Fruit fly (Drosophila melanogaster): ENCODE data around the gene Rb97D.
A peak's percentile ranks its signal among the peaks of the same experiment; 100 is the strongest.

Gene Rb97D

dm6 chr3R:26915463-26915925, 40.0 kb upstream of the Rb97D start, which contains the start of gene CG46339 (continued):
- TF ChIP-seq Trl (optimal IDR thresholded peaks at IDR 0.05), result no peak
- TF ChIP-seq Trl (GFP tag; optimal IDR thresholded peaks at IDR 0.05), result peak; percentile 36
- TF ChIP-seq slbo (GFP tag; IDR thresholded peaks at IDR 0.05), result 0 out of 2 replicates have a peak, but pooled peaks have one; percentile 27
- no peak for TF ChIP-seq D19B (GFP tag; optimal IDR thresholded peaks at IDR 0.05)
- no peak for TF ChIP-seq Lpt (GFP tag; optimal IDR thresholded peaks at IDR 0.05)
- TF ChIP-seq CG10209 (GFP tag; optimal IDR thresholded peaks at IDR 0.05), result no peak
- peak; percentile 55; the same call in 1 of the 2 replicates for TF ChIP-seq NFAT (GFP tag; IDR thresholded peaks at IDR 0.05)
- TF ChIP-seq oc (tag; optimal IDR thresholded peaks at IDR 0.05), result no peak
- TF ChIP-seq CG10274 (GFP tag; optimal IDR thresholded peaks at IDR 0.05), result no peak
- peak; percentile 52 for TF ChIP-seq Max (GFP tag; optimal IDR thresholded peaks at IDR 0.05)
- peak; percentile 90 for TF ChIP-seq CG32532 (GFP tag; IDR thresholded peaks at IDR 0.05)
- peak; percentile 47 for TF ChIP-seq lilli (GFP tag; optimal IDR thresholded peaks at IDR 0.05)
- no peak for TF ChIP-seq gfzf (GFP tag; optimal IDR thresholded peaks at IDR 0.05)
- TF ChIP-seq CG33557 (GFP tag; optimal IDR thresholded peaks at IDR 0.05), result no peak
- TF ChIP-seq salm (tag; optimal IDR thresholded peaks at IDR 0.05), result no peak
- peak; percentile 56 for TF ChIP-seq Ptx1 (GFP tag; IDR thresholded peaks at IDR 0.05)
- TF ChIP-seq CG17361 (GFP tag; IDR thresholded peaks at IDR 0.05), result peak; percentile 72; the same call in 2 of the 3 replicates
- no peak for TF ChIP-seq CG9876 (GFP tag; optimal IDR thresholded peaks at IDR 0.05)
- no peak for TF ChIP-seq CG12155 (GFP tag; optimal IDR thresholded peaks at IDR 0.05)
- TF ChIP-seq Dbx (GFP tag; IDR thresholded peaks at IDR 0.05), result peak; percentile 80; the same call in 2 of the 3 replicates
- peak in 1 of 2 experiments; percentile 25 for TF ChIP-seq Hr51 (GFP tag; optimal IDR thresholded peaks at IDR 0.05)
- TF ChIP-seq CG17568 (GFP tag; optimal IDR thresholded peaks at IDR 0.05), result peak; percentile 68
- peak; percentile 70 for TF ChIP-seq CG10979 (tag; optimal IDR thresholded peaks at IDR 0.05)
- no peak for TF ChIP-seq CG17802 (tag; optimal IDR thresholded peaks at IDR 0.05)
- no peak for TF ChIP-seq CG11247 (GFP tag; IDR thresholded peaks at IDR 0.05)
- no peak for TF ChIP-seq Mrtf (GFP tag; IDR thresholded peaks at IDR 0.05)
- TF ChIP-seq CG3995 (GFP tag; optimal IDR thresholded peaks at IDR 0.05), result no peak
- TF ChIP-seq slp2 (GFP tag; optimal IDR thresholded peaks at IDR 0.05), result no peak
- TF ChIP-seq dpn (GFP tag; optimal IDR thresholded peaks at IDR 0.05), result no peak
- 0 out of 2 replicates have a peak, but pooled peaks have one; percentile 15 for TF ChIP-seq ranshi (GFP tag; IDR thresholded peaks at IDR 0.05)
- peak; percentile 24 for TF ChIP-seq tin (GFP tag; optimal IDR thresholded peaks at IDR 0.05)
- no peak for TF ChIP-seq Antp (GFP tag; optimal IDR thresholded peaks at IDR 0.05)
- peak; percentile 33 for TF ChIP-seq MESR4 (GFP tag; optimal IDR thresholded peaks at IDR 0.05)
- TF ChIP-seq tio (GFP tag; optimal IDR thresholded peaks at IDR 0.05), result no peak
- TF ChIP-seq CG2889 (GFP tag; IDR thresholded peaks at IDR 0.05), result no peak
- no peak for TF ChIP-seq crol (GFP tag; IDR thresholded peaks at IDR 0.05)
- TF ChIP-seq CG10543 (GFP tag; optimal IDR thresholded peaks at IDR 0.05), result peak; percentile 86
- no peak for TF ChIP-seq jing (GFP tag; optimal IDR thresholded peaks at IDR 0.05)
- no peak for TF ChIP-seq Hmx (GFP tag; optimal IDR thresholded peaks at IDR 0.05)
- no peak for TF ChIP-seq CG30431 (GFP tag; optimal IDR thresholded peaks at IDR 0.05)
- TF ChIP-seq Asciz (GFP tag; optimal IDR thresholded peaks at IDR 0.05), result peak; percentile 25
- TF ChIP-seq ssp (GFP tag; IDR thresholded peaks at IDR 0.05), result no peak
- no peak for TF ChIP-seq Chrac-16 (GFP tag; optimal IDR thresholded peaks at IDR 0.05)
- TF ChIP-seq corto (GFP tag; optimal IDR thresholded peaks at IDR 0.05), result no peak
- peak; percentile 11 for TF ChIP-seq CG33213 (GFP tag; optimal IDR thresholded peaks at IDR 0.05)
- TF ChIP-seq HLHmδ (GFP tag; optimal IDR thresholded peaks at IDR 0.05), result peak; percentile 84
- no peak for TF ChIP-seq CG7372 (GFP tag; IDR thresholded peaks at IDR 0.05)
- TF ChIP-seq ap (GFP tag; IDR thresholded peaks at IDR 0.05), result no peak
- no peak for TF ChIP-seq CG9817 (tag; optimal IDR thresholded peaks at IDR 0.05)
- TF ChIP-seq CG3407 (GFP tag; optimal IDR thresholded peaks at IDR 0.05), result no peak
- TF ChIP-seq amos (GFP tag; IDR thresholded peaks at IDR 0.05; ENCODE audit: partially characterized antibody), result peak; percentile 54; the same call in 1 of the 2 replicates
- no peak for TF ChIP-seq en (GFP tag; optimal IDR thresholded peaks at IDR 0.05)
